Fruit fly (Drosophila melanogaster) S2 (cell line): ENCODE results near the gene CG14391.

ENCODE experiments used
- CG8478 ChIP-seq: fragments of >200 bp; optimal IDR thresholded peaks from 2 replicates; lab custom pipeline; 2018
- CTCF ChIP-seq, 2 experiments: fragments of >200 bp; optimal IDR thresholded peaks; 2 replicates each; lab custom pipeline; 2018

DNA sequence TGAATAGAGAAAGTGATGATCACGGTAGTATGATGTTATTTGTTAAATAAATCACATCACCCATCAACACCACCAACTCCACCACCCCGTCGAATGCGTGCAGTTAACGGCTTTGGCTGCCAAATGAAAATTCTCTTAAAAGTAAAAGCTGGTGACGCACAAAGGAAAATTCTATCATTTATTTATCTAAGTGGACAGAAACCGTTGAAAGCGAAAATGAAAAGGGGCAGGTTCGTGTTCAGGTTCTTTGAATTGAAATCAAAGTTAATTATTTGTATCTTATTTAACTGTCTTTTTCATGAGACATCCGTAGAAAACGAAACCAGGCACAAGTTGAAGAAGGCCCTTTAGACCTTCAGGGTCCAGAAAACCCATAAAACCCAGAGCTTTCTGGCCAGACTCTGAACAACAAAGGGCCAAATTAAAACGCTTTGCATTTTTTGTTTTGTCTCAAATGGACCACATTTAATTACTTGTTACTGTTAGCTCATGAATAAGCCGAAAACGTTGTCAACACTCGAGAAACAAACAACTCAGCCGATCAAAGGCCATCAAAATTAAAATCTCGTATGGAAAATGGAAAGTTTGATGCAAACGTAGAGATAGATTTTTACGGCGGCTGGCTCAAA, 28.3 kb downstream of the CG14391 start:
- TF ChIP-seq CG8478 (lab: Kevin White, UChicago) = no peak
- TF ChIP-seq CTCF (optimal IDR thresholded peaks at IDR 0.05; lab: Kevin White, UChicago) = no peak
